Fruit fly (Drosophila melanogaster): ENCODE measurements around the gene CG7506.

DNA sequence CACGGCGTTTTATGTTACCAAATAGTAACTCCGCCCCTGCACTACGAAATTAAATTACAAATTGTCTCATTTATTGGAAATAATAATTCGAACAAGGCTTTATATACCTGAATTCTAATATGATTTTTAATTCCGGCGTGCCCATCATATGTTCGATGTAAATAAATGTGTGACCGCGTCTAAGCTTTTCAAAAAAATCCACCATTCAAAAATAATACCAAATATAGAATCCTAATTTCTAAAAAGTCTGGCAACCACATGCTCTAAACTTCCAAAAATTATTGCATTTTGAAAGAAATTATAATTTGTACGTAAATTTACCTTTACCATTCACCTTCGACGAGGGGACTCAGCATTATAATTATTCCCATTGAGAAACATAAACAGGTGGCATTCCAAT is 1.2 kb downstream of the CG7506 start, which contains the start of gene Urm1:
- TF ChIP-seq CG9948 (tag; optimal IDR thresholded peaks at IDR 0.05) (no peak), CG17806 (tag; optimal IDR thresholded peaks at IDR 0.05) (no peak), Ets98B (GFP tag; IDR thresholded peaks at IDR 0.05) (no peak), CG34367 (tag; optimal IDR thresholded peaks at IDR 0.05) (no peak), Pif1A (GFP tag; optimal IDR thresholded peaks at IDR 0.05) (no peak), CG10348 (GFP tag; IDR thresholded peaks at IDR 0.05) (no peak), gl (tag; optimal IDR thresholded peaks at IDR 0.05) (no peak)
